Fruit fly (Drosophila melanogaster) whole organism, prepupa: ENCODE results near the gene Rab11.

ENCODE experiments used
- Blimp-1 ChIP-seq: fragments of 200-800 bp; sonication (Bioruptor generic); optimal IDR thresholded peaks from 3 replicates; lab custom pipeline; 2017; ENCODE audit warnings: missing biosample characterization, missing genetic modification characterization, mild to moderate bottlenecking, moderate library complexity, missing genetic modification reagents
- CG11762 ChIP-seq: fragments of 200-800 bp; sonication (Bioruptor generic); optimal IDR thresholded peaks from 3 replicates; lab custom pipeline; 2016; ENCODE audit warnings: missing biosample characterization, missing genetic modification characterization; ENCODE audit not compliant: insufficient read depth
- CG11902 ChIP-seq: fragments of 200-800 bp; sonication (Bioruptor generic); optimal IDR thresholded peaks from 3 replicates; lab custom pipeline; 2016; ENCODE audit warnings: missing biosample characterization, missing genetic modification characterization
- CG15336 ChIP-seq: fragments of 200-800 bp; sonication (Bioruptor generic); IDR thresholded peaks from 2 replicates; pipeline ENCODE4 v1.3.6; 2022; ENCODE audit warnings: missing biosample characterization, missing genetic modification characterization
- CG16779 ChIP-seq: fragments of 200-800 bp; sonication (Bioruptor generic); optimal IDR thresholded peaks from 3 replicates; lab custom pipeline; 2017; ENCODE audit warnings: missing biosample characterization, mild to moderate bottlenecking, missing genetic modification characterization
- CG34406 ChIP-seq: fragments of 200-800 bp; sonication (Bioruptor generic); optimal IDR thresholded peaks from 3 replicates; lab custom pipeline; 2016; ENCODE audit warnings: missing biosample characterization, missing genetic modification characterization
- CG3919 ChIP-seq: fragments of 200-800 bp; sonication (Bioruptor generic); optimal IDR thresholded peaks from 3 replicates; lab custom pipeline; 2016; ENCODE audit warnings: missing biosample characterization, missing genetic modification characterization
- CG4318 ChIP-seq: fragments of 200-800 bp; sonication (Bioruptor generic); optimal IDR thresholded peaks from 3 replicates; lab custom pipeline; 2017; ENCODE audit warnings: missing biosample characterization, mild to moderate bottlenecking, missing genetic modification characterization
- CG6163 ChIP-seq: fragments of 200-800 bp; sonication (Bioruptor generic); IDR thresholded peaks from 3 replicates; pipeline ENCODE4 v1.3.6; 2022; ENCODE audit warnings: missing biosample characterization, missing genetic modification characterization
- CG6792 ChIP-seq: fragments of 200-800 bp; sonication (Bioruptor generic); optimal IDR thresholded peaks from 3 replicates; lab custom pipeline; 2016; ENCODE audit warnings: missing biosample characterization, missing genetic modification characterization
- CG7368 ChIP-seq: fragments of 200-800 bp; sonication (Bioruptor generic); optimal IDR thresholded peaks from 3 replicates; lab custom pipeline; 2016; ENCODE audit warnings: missing biosample characterization, missing genetic modification characterization
- CG8319 ChIP-seq: fragments of 200-800 bp; sonication (Bioruptor generic); optimal IDR thresholded peaks from 3 replicates; lab custom pipeline; 2016; ENCODE audit warnings: missing biosample characterization, missing genetic modification characterization
- CG8632 ChIP-seq: fragments of 200-800 bp; sonication (Bioruptor generic); optimal IDR thresholded peaks from 3 replicates; lab custom pipeline; 2016; ENCODE audit warnings: missing biosample characterization, missing genetic modification characterization
- Eip75B ChIP-seq: fragments of 200-800 bp; sonication (Bioruptor generic); optimal IDR thresholded peaks from 3 replicates; lab custom pipeline; 2016; ENCODE audit warnings: missing biosample characterization, missing genetic modification characterization
- Eip78C ChIP-seq: fragments of 200-800 bp; sonication (Bioruptor generic); peaks from one replicate; lab custom pipeline; 2016; ENCODE audit warnings: missing biosample characterization, missing genetic modification characterization
- Eip93F ChIP-seq: fragments of 200-800 bp; sonication (Bioruptor generic); optimal IDR thresholded peaks from 2 replicates; lab custom pipeline; 2016; ENCODE audit warnings: missing biosample characterization, mild to moderate bottlenecking, missing genetic modification characterization
- Ets21C ChIP-seq: fragments of 200-800 bp; sonication (Bioruptor generic); optimal IDR thresholded peaks from 3 replicates; lab custom pipeline; 2016; ENCODE audit warnings: missing biosample characterization, missing genetic modification characterization
- Ets96B ChIP-seq: fragments of 200-800 bp; optimal IDR thresholded peaks from 2 replicates; lab custom pipeline; 2019; ENCODE audit warnings: missing biosample characterization, mild to moderate bottlenecking, missing genetic modification characterization, moderate library complexity
- Gug ChIP-seq: fragments of 200-800 bp; sonication (Bioruptor generic); IDR thresholded peaks from 2 replicates; pipeline ENCODE4 v1.3.6; 2022; ENCODE audit warnings: missing biosample characterization, missing genetic modification characterization
- Hr38 ChIP-seq: sonication (Bioruptor generic); optimal IDR thresholded peaks from 2 replicates; lab custom pipeline; 2016; ENCODE audit warnings: missing biosample characterization, missing genetic modification characterization
- Hr39 ChIP-seq: fragments of 200-800 bp; sonication (Bioruptor generic); optimal IDR thresholded peaks from 2 replicates; lab custom pipeline; 2016; ENCODE audit warnings: missing biosample characterization, missing genetic modification characterization
- OdsH ChIP-seq: fragments of 200-800 bp; sonication (Bioruptor generic); optimal IDR thresholded peaks from 3 replicates; lab custom pipeline; 2016; ENCODE audit warnings: missing biosample characterization, missing genetic modification characterization
- Sox102F ChIP-seq: fragments of 200-800 bp; sonication (Bioruptor generic); optimal IDR thresholded peaks from 2 replicates; lab custom pipeline; 2016; ENCODE audit warnings: missing biosample characterization, mild to moderate bottlenecking, missing genetic modification characterization
- Sox14 ChIP-seq: fragments of 200-800 bp; sonication (Bioruptor generic); optimal IDR thresholded peaks from 3 replicates; lab custom pipeline; 2016; ENCODE audit warnings: missing biosample characterization, missing genetic modification characterization
- achi ChIP-seq: fragments of 200-800 bp; sonication (Bioruptor generic); optimal IDR thresholded peaks from 3 replicates; lab custom pipeline; 2016; ENCODE audit warnings: missing biosample characterization, missing genetic modification characterization
- acj6 ChIP-seq: fragments of 200-800 bp; sonication (Bioruptor generic); optimal IDR thresholded peaks from 3 replicates; lab custom pipeline; 2016; ENCODE audit warnings: missing biosample characterization, missing genetic modification characterization
- cyc ChIP-seq: fragments of 200-800 bp; sonication (Bioruptor generic); optimal IDR thresholded peaks from 3 replicates; lab custom pipeline; 2016; ENCODE audit warnings: missing biosample characterization, missing genetic modification characterization
- dac ChIP-seq: fragments of 200-800 bp; sonication (Bioruptor generic); optimal IDR thresholded peaks from 2 replicates; lab custom pipeline; 2017; ENCODE audit warnings: missing biosample characterization, mild to moderate bottlenecking, missing genetic modification characterization
- dsx ChIP-seq: fragments of 200-800 bp; optimal IDR thresholded peaks from 3 replicates; lab custom pipeline; 2019; ENCODE audit warnings: missing biosample characterization, mild to moderate bottlenecking, missing genetic modification characterization, moderate library complexity; ENCODE audit not compliant: poor library complexity, severe bottlenecking
- eg ChIP-seq: fragments of 200-800 bp; sonication (Bioruptor generic); IDR thresholded peaks from 3 replicates; pipeline ENCODE4 v1.3.6; 2022; ENCODE audit warnings: missing biosample characterization, missing genetic modification characterization
- esn ChIP-seq: fragments of 200-800 bp; sonication (Bioruptor generic); optimal IDR thresholded peaks from 2 replicates; lab custom pipeline; 2016; ENCODE audit warnings: missing biosample characterization, mild to moderate bottlenecking, missing genetic modification characterization, moderate library complexity
- fd59A ChIP-seq: fragments of 200-800 bp; sonication (Bioruptor generic); optimal IDR thresholded peaks from 2 replicates; lab custom pipeline; 2017; ENCODE audit warnings: missing biosample characterization, mild to moderate bottlenecking, missing genetic modification characterization, missing genetic modification reagents
- fkh ChIP-seq: fragments of 200-800 bp; sonication (Bioruptor generic); optimal IDR thresholded peaks from 3 replicates; lab custom pipeline; 2017; ENCODE audit warnings: missing biosample characterization, mild to moderate bottlenecking, missing genetic modification characterization, moderate library complexity
- lz ChIP-seq: fragments of 200-800 bp; sonication (Bioruptor generic); optimal IDR thresholded peaks from 3 replicates; lab custom pipeline; 2016; ENCODE audit warnings: missing biosample characterization, missing genetic modification characterization
- pdm3 ChIP-seq: fragments of 200-800 bp; sonication (Bioruptor generic); optimal IDR thresholded peaks from 3 replicates; lab custom pipeline; 2016; ENCODE audit warnings: missing biosample characterization, missing genetic modification characterization
- spab ChIP-seq: fragments of 200-800 bp; sonication (Bioruptor generic); optimal IDR thresholded peaks from 2 replicates; lab custom pipeline; 2017; ENCODE audit warnings: missing biosample characterization, mild to moderate bottlenecking, missing genetic modification characterization, missing genetic modification reagents
- ss ChIP-seq, 2 experiments: fragments of 200-800 bp; sonication (Bioruptor generic); optimal IDR thresholded peaks; 2 replicates in 1 of 2; 3 replicates in 1 of 2; lab custom pipeline; 2017 to 2018; ENCODE audit warnings: mild to moderate bottlenecking in 2 of 2, missing biosample characterization in 2 of 2, missing genetic modification characterization in 2 of 2, moderate library complexity in 1 of 2
- topi ChIP-seq: fragments of 200-800 bp; sonication (Bioruptor generic); optimal IDR thresholded peaks from 3 replicates; lab custom pipeline; 2016; ENCODE audit warnings: missing biosample characterization, missing genetic modification characterization
- vri ChIP-seq: fragments of 200-800 bp; sonication (Bioruptor generic); optimal IDR thresholded peaks from 3 replicates; lab custom pipeline; 2016; ENCODE audit warnings: missing biosample characterization, mild to moderate bottlenecking, missing genetic modification characterization

The Rab11 gene

dm6 chr3R:21156572-21157480 is 45.6 kb downstream of the Rab11 start (continued):
- TF ChIP-seq pdm3 = no peak
- no peak for TF ChIP-seq CG7368 (GFP tag; lab: Kevin White, UChicago)
- no peak for TF ChIP-seq Hr38 (GFP tag; lab: Kevin White, UChicago)
- no peak for TF ChIP-seq Ets96B (tag; lab: Kevin White, UChicago)
- TF ChIP-seq Eip93F = peak; percentile 43
- TF ChIP-seq Gug (GFP tag; lab: Robert Waterston, UW) = no peak
- TF ChIP-seq Eip75B (GFP tag; lab: Kevin White, UChicago) = no peak
- TF ChIP-seq CG16779 (tag; lab: Kevin White, UChicago) = peak; percentile 4
- TF ChIP-seq fd59A (GFP tag; lab: Kevin White, UChicago) = no peak
- no peak for TF ChIP-seq ss (GFP tag; optimal IDR thresholded peaks at IDR 0.05; lab: Kevin White, UChicago)
- peak; percentile 60 for TF ChIP-seq Eip78C (GFP tag; lab: Kevin White, UChicago)
- TF ChIP-seq CG4318 (GFP tag; lab: Kevin White, UChicago) = no peak
- no peak for TF ChIP-seq dsx
- TF ChIP-seq topi = no peak
- TF ChIP-seq Sox14 (GFP tag; lab: Kevin White, UChicago) = peak; percentile 43
- no peak for TF ChIP-seq CG11902 (GFP tag; lab: Kevin White, UChicago)
- no peak for TF ChIP-seq CG11762 (GFP tag; lab: Kevin White, UChicago)
- no peak for TF ChIP-seq dac (GFP tag; lab: Kevin White, UChicago)
- TF ChIP-seq OdsH (GFP tag; lab: Kevin White, UChicago) = no peak
- TF ChIP-seq CG8319 (GFP tag; lab: Kevin White, UChicago) = no peak
- no peak for TF ChIP-seq spab (GFP tag; lab: Kevin White, UChicago)
- no peak for TF ChIP-seq Hr39
- no peak for TF ChIP-seq Sox102F (GFP tag; lab: Kevin White, UChicago)
- no peak for TF ChIP-seq CG8632 (GFP tag; lab: Kevin White, UChicago)
- TF ChIP-seq esn = no peak
- TF ChIP-seq fkh (GFP tag; lab: Kevin White, UChicago) = peak; percentile 55
- no peak for TF ChIP-seq CG15336 (GFP tag; lab: Robert Waterston, UW)

DNA sequence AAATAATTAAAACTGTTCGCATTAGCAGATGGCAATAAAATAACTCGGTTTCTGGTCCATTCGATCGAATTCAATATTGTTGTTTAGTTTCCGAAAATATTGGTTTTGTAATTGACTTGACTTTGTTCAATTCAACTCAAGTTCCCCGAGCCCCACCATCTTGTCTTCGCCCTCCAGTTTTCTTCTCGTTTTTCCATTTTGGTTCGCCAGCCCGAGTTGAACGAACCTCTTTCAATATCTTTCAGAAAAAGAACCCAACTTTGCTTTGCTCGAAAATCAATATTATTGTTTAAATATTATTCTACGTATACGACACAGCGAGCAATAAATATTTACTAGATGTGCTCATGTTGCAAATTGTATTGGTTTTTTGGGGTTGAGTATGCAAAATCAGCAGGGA is 47.4 kb downstream of the Rab11 start:
- peak; percentile 68 for TF ChIP-seq fkh (GFP tag; lab: Kevin White, UChicago)
- no peak for TF ChIP-seq pdm3

dm6 chr3R:21161042-21161532 is 49.9 kb downstream of the Rab11 start, which contains the start of gene cDIP:
cDIP (minus strand) TSS chr3R:21161092.
- TF ChIP-seq achi (no peak), CG6163 (GFP tag; lab: Robert Waterston, UW) (no peak), cyc (GFP tag; lab: Kevin White, UChicago) (no peak), CG11762 (GFP tag; lab: Kevin White, UChicago) (no peak), Ets21C (GFP tag; lab: Kevin White, UChicago) (no peak), CG8319 (GFP tag; lab: Kevin White, UChicago) (no peak), ss (GFP tag; optimal IDR thresholded peaks at IDR 0.05; lab: Kevin White, UChicago) (no peak), eg (GFP tag; lab: Robert Waterston, UW) (no peak), Blimp-1 (GFP tag; lab: Kevin White, UChicago) (no peak), Hr38 (GFP tag; lab: Kevin White, UChicago) (no peak), lz (GFP tag; lab: Kevin White, UChicago) (no peak), CG3919 (no peak), CG6792 (no peak), vri (GFP tag; lab: Kevin White, UChicago) (no peak), CG34406 (GFP tag; lab: Kevin White, UChicago) (no peak), acj6 (GFP tag; lab: Kevin White, UChicago) (no peak), Sox14 (GFP tag; lab: Kevin White, UChicago) (no peak)
- TF ChIP-seq, all 60 proteins: peak for 0
